Worm (Caenorhabditis elegans) whole organism, L2 larva: Measurements from ENCODE around the gene Y110A2AL.2.

ENCODE experiments used
- fos-1 ChIP-seq: fragments of 150-350 bp; optimal IDR thresholded peaks from 2 replicates; lab custom pipeline; 2014; ENCODE audit warnings: missing biosample characterization, missing genetic modification characterization
- lin-11 ChIP-seq: fragments of 150-350 bp; sonication (generic microtip); optimal IDR thresholded peaks from 2 replicates; lab custom pipeline; 2014; ENCODE audit warnings: missing biosample characterization, missing genetic modification characterization, inconsistent platforms, mixed read lengths
- nhr-12 ChIP-seq: fragments of 150-350 bp; optimal IDR thresholded peaks from 2 replicates; lab custom pipeline; 2014; ENCODE audit warnings: missing biosample characterization, missing genetic modification characterization

- TF ChIP-seq fos-1 (tag; lab: Kevin White, UChicago) (no peak), lin-11 (tag; lab: Kevin White, UChicago) (no peak), nhr-12 (no peak)
These were observed 13.0 kb upstream of the Y110A2AL.2 start for ce11 chrII:2854794-2855193.
